Fruit fly (Drosophila melanogaster): ENCODE data around the gene CG13055.

CG13055 gene

DNA sequence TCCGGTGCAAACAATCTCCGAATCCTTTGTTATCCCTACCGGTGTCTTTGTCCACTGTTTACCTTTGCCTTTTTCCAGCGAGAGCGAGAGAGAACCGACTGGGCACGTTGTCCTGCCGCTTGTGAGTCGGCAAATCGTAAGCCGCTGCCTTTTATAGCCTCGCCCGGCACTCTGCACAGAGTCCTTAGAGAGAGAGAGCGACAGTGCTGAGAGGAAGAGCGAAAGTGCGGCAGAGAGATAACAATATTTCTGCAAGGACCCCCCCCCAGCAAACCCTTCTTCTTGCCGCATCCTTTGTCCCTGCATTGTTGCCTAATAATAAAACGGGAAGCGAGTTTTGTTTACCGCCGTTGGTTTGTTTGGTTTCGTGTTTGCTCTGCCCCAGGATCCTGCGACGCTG lies at the start of gene CG13055:
Gene CG13055, minus strand, starts transcription at position 101 of the 400 bp plus-strand sequence.
- TF ChIP-seq usp (GFP tag; optimal IDR thresholded peaks at IDR 0.05), result no peak
- no peak for TF ChIP-seq CG8478 (optimal IDR thresholded peaks at IDR 0.05)
- no peak for TF ChIP-seq Dll (optimal IDR thresholded peaks at IDR 0.05)
- TF ChIP-seq EcR (GFP tag; optimal IDR thresholded peaks at IDR 0.05), result no peak
- no peak for TF ChIP-seq pan (optimal IDR thresholded peaks at IDR 0.05)
- no peak for TF ChIP-seq psq (optimal IDR thresholded peaks at IDR 0.05)

DNA sequence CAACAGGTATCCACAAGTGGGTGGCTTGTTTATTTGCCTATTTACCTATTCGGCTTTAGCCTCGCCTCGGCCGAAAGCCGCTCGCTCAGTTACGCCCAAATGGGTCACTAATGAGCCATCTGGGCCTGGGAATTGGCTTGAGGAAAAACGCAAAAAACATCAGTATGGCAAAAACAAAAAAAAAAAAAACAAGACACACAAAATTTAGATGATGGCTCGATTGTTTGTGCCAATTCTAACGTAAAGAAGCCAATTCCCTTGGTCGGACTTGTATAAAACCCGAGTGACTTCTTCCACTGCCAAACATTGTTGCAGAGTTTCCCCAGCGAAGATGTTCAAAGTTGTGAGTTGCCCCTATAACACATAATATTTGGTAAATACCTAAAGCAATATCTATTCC lies 49.0 kb upstream of the CG13055 start, which contains the start of gene CG4982:
Gene CG4982, plus strand, starts transcription at position 301 of the 400 bp plus-strand sequence.
- TF ChIP-seq psq (optimal IDR thresholded peaks at IDR 0.05), result no peak
- TF ChIP-seq Dll (optimal IDR thresholded peaks at IDR 0.05), result no peak
- TF ChIP-seq EcR (GFP tag; optimal IDR thresholded peaks at IDR 0.05), result no peak
- no peak for TF ChIP-seq usp (GFP tag; optimal IDR thresholded peaks at IDR 0.05)

DNA sequence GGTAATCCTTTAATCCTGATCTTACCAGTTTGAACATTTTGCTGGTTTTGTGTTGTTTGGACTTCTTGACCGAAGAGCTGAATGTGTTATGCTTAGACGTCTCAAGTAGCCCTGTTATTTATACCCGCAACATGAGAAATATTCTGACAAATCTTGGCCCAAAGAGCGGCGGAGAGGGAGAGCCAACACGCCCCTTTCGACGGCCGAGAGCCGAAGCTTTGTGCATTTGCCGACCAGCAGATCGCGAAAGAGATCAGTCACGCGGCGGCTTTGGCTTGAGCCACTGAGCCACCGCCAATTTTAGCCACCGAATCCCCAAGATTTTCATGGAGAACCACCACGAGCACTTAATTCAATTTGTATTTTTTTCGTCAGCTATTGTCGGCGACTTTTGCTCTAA lies 43.3 kb upstream of the CG13055 start, which contains the start of gene CG4962:
Gene CG4962, minus strand, starts transcription at position 101 of the 400 bp plus-strand sequence.
- no peak for TF ChIP-seq CG8478 (optimal IDR thresholded peaks at IDR 0.05)
- TF ChIP-seq pan (optimal IDR thresholded peaks at IDR 0.05), result no peak
- no peak for TF ChIP-seq EcR (GFP tag; optimal IDR thresholded peaks at IDR 0.05)
- no peak for TF ChIP-seq psq (optimal IDR thresholded peaks at IDR 0.05)
- TF ChIP-seq usp (GFP tag; optimal IDR thresholded peaks at IDR 0.05), result no peak
- no peak for TF ChIP-seq Dll (optimal IDR thresholded peaks at IDR 0.05)

DNA sequence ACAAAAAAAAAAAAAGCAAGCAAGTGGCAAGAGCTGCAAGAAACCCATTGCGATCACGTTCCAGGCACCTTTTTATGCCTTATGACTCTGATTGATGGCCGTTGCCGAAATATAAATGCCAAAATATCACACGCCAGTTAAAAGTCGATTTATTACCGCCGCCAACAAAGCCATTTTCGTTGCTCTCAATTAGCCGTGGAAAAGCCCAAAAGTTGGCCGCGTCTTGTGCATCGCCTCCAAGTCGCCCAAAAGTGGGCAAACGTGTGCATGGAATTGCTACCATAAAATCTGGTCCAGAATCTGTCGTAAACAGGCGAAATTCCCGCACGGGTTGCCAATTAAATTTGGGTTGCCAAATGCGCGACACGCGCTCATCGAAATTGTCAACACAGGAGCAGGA lies 39.5 kb upstream of the CG13055 start:
- TF ChIP-seq Dll (optimal IDR thresholded peaks at IDR 0.05), result no peak
- no peak for TF ChIP-seq psq (optimal IDR thresholded peaks at IDR 0.05)
- TF ChIP-seq CG8478 (optimal IDR thresholded peaks at IDR 0.05), result no peak
- no peak for TF ChIP-seq pan (optimal IDR thresholded peaks at IDR 0.05)
- no peak for TF ChIP-seq usp (GFP tag; optimal IDR thresholded peaks at IDR 0.05)
- no peak for TF ChIP-seq EcR (GFP tag; optimal IDR thresholded peaks at IDR 0.05)

DNA sequence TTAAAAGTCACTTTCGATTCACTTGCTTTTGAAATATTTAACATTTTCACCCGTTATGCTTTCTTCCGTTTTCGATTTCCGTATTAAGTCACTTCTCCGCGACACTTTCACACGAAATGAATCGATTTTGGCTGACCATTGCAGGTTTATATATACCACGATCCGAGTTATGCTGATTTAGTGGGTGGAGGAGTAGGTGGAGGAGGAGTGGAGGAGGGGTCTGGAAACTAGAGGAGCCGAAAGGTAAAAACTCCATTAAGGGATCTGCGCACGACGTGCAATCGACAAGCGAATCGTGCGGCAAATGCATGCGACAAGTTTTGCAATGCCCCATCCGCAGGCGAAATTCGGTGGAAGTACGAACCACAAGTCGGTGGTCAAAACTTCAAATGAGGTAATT lies 38.7 kb upstream of the CG13055 start, which contains the start of gene CG13045:
Gene CG13045, minus strand, starts transcription at position 101 of the 400 bp plus-strand sequence.
- TF ChIP-seq EcR (GFP tag; optimal IDR thresholded peaks at IDR 0.05) (no peak), Dll (optimal IDR thresholded peaks at IDR 0.05) (no peak), psq (optimal IDR thresholded peaks at IDR 0.05) (no peak), usp (GFP tag; optimal IDR thresholded peaks at IDR 0.05) (no peak), CG8478 (optimal IDR thresholded peaks at IDR 0.05) (no peak), pan (optimal IDR thresholded peaks at IDR 0.05) (no peak)

DNA sequence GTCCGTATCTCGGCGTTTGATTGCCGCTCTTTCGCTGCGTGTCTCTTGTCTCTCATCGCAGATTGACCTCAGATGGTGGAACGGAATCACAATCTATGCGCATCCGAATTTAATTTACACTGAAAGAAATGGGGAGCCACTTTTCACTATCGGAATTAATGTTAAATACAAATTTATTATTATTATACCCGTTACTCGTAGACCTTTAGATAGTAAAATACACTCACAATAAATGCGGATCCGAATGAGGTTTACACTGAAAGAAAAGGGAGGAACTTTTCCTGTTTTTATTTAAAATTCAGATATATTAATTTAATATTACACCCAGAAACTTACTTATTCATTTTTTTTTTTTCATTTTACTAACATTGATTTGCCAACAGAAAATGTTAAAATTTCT lies 36.9 kb upstream of the CG13055 start:
- TF ChIP-seq Dll (optimal IDR thresholded peaks at IDR 0.05) (no peak), CG8478 (optimal IDR thresholded peaks at IDR 0.05) (no peak), EcR (GFP tag; optimal IDR thresholded peaks at IDR 0.05) (no peak), usp (GFP tag; optimal IDR thresholded peaks at IDR 0.05) (no peak), psq (optimal IDR thresholded peaks at IDR 0.05) (no peak), pan (optimal IDR thresholded peaks at IDR 0.05) (no peak)

DNA sequence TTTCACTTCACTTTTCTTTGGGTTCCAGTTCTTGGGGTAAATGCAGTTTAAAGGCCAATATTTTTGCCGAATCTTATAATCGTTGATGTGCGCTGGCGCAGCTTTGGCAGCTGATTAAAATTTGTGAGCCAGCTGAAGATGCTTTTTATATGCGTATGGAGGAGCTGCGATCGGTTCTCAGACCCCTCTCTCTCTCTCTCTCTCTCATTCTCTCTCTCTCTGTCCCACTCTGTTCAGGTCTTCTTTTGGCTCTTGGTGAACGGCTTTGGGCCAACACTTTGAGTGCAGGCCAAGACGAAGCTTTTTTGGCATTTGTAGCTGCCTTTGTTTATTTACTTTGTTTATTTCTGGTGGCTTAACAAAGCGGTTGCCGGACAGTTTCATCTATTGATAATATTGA lies 36.2 kb upstream of the CG13055 start, which contains the start of gene CG13046:
Gene CG13046, minus strand, starts transcription at position 101 of the 400 bp plus-strand sequence.
- TF ChIP-seq Dll (optimal IDR thresholded peaks at IDR 0.05) (no peak), EcR (GFP tag; optimal IDR thresholded peaks at IDR 0.05) (no peak), pan (optimal IDR thresholded peaks at IDR 0.05) (no peak), usp (GFP tag; optimal IDR thresholded peaks at IDR 0.05) (no peak), psq (optimal IDR thresholded peaks at IDR 0.05) (no peak), CG8478 (optimal IDR thresholded peaks at IDR 0.05) (no peak)

DNA sequence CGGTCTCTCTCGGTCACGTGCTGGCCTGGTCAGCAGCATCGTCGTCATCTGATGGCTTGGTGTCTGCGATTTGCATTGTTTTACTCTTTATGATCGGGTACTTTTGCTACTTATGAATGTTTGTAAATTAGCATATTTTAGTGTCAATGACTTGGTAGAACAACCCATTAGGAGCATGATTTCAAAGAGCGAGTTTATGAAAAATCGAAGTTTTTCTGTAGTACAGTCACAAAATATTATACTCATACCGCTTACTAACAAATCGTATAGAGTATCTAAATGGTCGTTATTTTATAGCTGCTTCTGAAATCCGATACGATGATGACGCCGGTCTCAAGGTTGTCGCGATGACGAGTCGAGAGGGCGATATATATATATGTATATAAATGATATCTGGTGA lies 34.1 kb upstream of the CG13055 start:
- TF ChIP-seq psq (optimal IDR thresholded peaks at IDR 0.05), result no peak
- TF ChIP-seq CG8478 (optimal IDR thresholded peaks at IDR 0.05), result no peak
- TF ChIP-seq EcR (GFP tag; optimal IDR thresholded peaks at IDR 0.05), result no peak
- TF ChIP-seq usp (GFP tag; optimal IDR thresholded peaks at IDR 0.05), result no peak
- TF ChIP-seq Dll (optimal IDR thresholded peaks at IDR 0.05), result no peak
- no peak for TF ChIP-seq pan (optimal IDR thresholded peaks at IDR 0.05)

DNA sequence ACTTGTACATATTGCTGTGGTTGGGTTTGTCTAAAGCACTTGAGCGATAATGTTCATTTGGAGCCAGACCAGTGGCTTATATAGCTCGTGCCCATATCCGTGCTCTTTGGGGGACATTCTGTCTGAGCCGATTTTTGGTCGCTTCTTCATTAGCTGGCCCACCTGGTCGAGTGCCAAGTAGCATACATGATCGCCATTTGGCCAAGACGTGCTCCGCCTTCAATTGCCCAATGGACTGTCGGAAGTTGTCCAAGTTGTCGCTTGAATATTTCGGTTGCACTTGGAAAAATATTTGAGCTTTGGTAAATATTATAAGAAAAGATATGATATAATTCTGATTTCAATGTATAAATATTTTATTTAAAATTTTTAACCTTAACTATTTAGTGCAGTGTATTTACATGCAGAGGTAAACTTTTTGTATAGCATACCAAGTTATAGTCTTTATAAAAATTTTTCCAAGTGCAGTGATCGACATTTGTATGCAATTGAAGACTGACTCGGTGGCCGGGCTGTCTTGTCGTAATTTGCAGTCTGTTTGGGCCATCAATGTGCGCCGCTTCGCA lies 33.3 kb upstream of the CG13055 start, which contains the start of gene CG13047:
Gene CG13047, minus strand, starts transcription at position 51 of the 566 bp plus-strand sequence.
- no peak for TF ChIP-seq EcR (GFP tag; optimal IDR thresholded peaks at IDR 0.05)
- TF ChIP-seq psq (optimal IDR thresholded peaks at IDR 0.05), result no peak

DNA sequence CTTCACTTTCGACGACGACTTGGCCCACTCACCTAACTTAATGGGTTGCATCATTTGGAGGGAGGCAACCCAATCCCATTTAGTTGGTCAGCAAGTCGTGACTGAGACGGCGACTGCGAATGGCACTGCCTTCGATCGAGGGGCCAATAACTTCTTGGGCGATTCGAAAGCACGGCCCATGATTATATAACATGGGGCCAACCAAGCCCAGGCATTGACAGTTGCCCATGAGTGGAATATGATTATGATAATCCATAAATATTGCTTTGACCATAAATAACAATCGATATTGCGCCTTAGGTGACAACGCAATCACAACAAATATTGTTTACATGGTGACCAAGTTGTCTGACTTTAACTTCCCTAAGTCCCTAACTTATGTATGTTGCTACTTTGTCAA lies 31.7 kb upstream of the CG13055 start, which contains the start of gene CG13048:
Gene CG13048, minus strand, starts transcription at position 101 of the 400 bp plus-strand sequence.
- TF ChIP-seq pan (optimal IDR thresholded peaks at IDR 0.05) (no peak), EcR (GFP tag; optimal IDR thresholded peaks at IDR 0.05) (no peak), usp (GFP tag; optimal IDR thresholded peaks at IDR 0.05) (no peak), CG8478 (optimal IDR thresholded peaks at IDR 0.05) (no peak), Dll (optimal IDR thresholded peaks at IDR 0.05) (no peak), psq (optimal IDR thresholded peaks at IDR 0.05) (no peak)

DNA sequence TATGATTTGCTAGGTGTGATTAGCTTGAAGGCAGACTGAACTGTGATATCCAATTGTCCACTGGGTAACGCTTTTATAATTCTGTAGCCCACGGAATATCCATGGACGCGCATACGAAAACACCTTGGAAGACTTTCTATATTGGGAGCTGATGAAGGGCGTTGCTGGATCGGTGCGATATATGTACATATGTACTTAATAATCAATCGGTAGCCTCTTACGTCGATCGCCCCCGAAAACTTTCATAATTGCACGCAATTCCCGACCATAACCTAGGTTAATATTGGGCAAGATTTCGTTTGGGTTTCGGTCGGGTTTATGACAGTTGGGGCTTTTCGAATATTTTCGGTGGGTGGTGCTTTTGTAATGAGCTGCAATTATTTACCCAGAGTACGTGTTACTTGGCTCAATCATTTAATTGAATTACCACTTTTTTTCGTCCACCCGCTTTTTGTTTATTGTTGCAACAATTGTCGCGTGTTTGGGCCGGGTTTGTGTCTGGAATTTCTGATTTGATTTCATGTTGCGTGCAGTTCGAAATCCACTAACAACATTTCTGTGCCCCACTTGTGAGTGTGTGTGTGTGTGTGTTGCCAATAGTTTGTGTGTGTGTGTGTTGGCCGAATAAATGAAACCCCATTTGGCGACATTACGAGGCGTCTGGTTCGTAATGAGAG lies 29.9 kb upstream of the CG13055 start, which contains the start of gene CG13049:
Gene CG13049, minus strand, starts transcription at position 51 of the 677 bp plus-strand sequence.
- TF ChIP-seq Dll (optimal IDR thresholded peaks at IDR 0.05) (no peak), pan (optimal IDR thresholded peaks at IDR 0.05) (no peak), usp (GFP tag; optimal IDR thresholded peaks at IDR 0.05) (no peak), CG8478 (optimal IDR thresholded peaks at IDR 0.05) (no peak), psq (optimal IDR thresholded peaks at IDR 0.05) (no peak), EcR (GFP tag; optimal IDR thresholded peaks at IDR 0.05) (no peak)

DNA sequence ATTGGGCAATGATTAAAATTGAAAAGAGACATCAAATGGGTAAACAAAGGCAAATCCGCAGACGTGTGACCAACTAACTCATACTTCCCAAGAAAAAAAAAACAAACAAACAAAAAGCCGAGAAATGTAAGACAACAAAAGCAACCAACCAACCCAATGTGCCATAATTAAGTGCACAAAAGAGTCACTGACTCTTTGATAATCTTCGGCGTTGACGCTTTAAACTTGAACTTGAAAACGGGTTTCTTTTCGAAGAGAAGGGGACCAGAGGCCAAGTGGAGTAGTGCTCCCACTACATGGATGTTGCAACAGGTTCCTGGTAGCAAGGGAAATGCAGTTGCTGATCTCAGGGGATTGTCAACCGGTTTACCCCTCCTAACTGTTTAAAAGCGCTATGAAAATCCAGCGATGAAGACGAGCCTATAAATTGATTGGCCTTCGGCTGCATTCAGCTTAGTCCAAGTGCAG lies 27.9 kb upstream of the CG13055 start, which contains the start of gene CG13064:
Gene CG13064, plus strand, starts transcription at position 418 of the 468 bp plus-strand sequence.
- TF ChIP-seq Dll (optimal IDR thresholded peaks at IDR 0.05), result no peak
- TF ChIP-seq EcR (GFP tag; optimal IDR thresholded peaks at IDR 0.05), result peak in 1 of 2 experiments; percentile 54
